Worm (Caenorhabditis elegans): ENCODE data around the gene aipl-1.

Gene aipl-1

ce11 chrV:15136772-15137171 lies at the start of gene aipl-1:
aipl-1 (minus strand) TSS chrV:15136801.
- TF ChIP-seq nhr-77 (tag; optimal IDR thresholded peaks at IDR 0.05) = peak; percentile 76
- peak; percentile 86 for TF ChIP-seq snu-23 (GFP tag; optimal IDR thresholded peaks at IDR 0.05)
- peak; percentile 81 for TF ChIP-seq lin-13 (GFP tag; optimal IDR thresholded peaks at IDR 0.05)
- TF ChIP-seq unc-30 (tag; optimal IDR thresholded peaks at IDR 0.05) = no peak
- peak; percentile 78 for TF ChIP-seq vab-15 (tag; optimal IDR thresholded peaks at IDR 0.05)
- TF ChIP-seq unc-130 (tag; optimal IDR thresholded peaks at IDR 0.05) = peak; percentile 76
- peak; percentile 41 for TF ChIP-seq jun-1 (tag; optimal IDR thresholded peaks at IDR 0.05)
- TF ChIP-seq nhr-11 (tag; optimal IDR thresholded peaks at IDR 0.05) = peak; percentile 24
- no peak for TF ChIP-seq egl-27 (tag; optimal IDR thresholded peaks at IDR 0.05)
- TF ChIP-seq mab-9 (GFP tag; IDR thresholded peaks at IDR 0.05) = no peak
- peak; percentile 74 to 92 for TF ChIP-seq lsy-2 (tag; optimal IDR thresholded peaks at IDR 0.05)
- peak; percentile 72; the same call in 1 of the 2 replicates for TF ChIP-seq nhr-19 (GFP tag; conservative IDR thresholded peaks at IDR 0.05)
- TF ChIP-seq ceh-82 (tag; optimal IDR thresholded peaks at IDR 0.05) = peak; percentile 79 to 92 (median 87)
- peak; percentile 69 for TF ChIP-seq xbp-1 (tag; optimal IDR thresholded peaks at IDR 0.05)
- TF ChIP-seq nhr-71 (tag; optimal IDR thresholded peaks at IDR 0.05) = peak; percentile 87
- peak; percentile 79 for TF ChIP-seq nhr-47 (tag; optimal IDR thresholded peaks at IDR 0.05)
- TF ChIP-seq lir-3 (tag; optimal IDR thresholded peaks at IDR 0.05; ENCODE audit: poor library complexity) = peak; percentile 83
- peak; percentile 61 for TF ChIP-seq F16B12.6 (tag; optimal IDR thresholded peaks at IDR 0.05)
- no peak for TF ChIP-seq sox-4 (tag; optimal IDR thresholded peaks at IDR 0.05)
- peak; percentile 94 for TF ChIP-seq lin-15B (tag; optimal IDR thresholded peaks at IDR 0.05)
- TF ChIP-seq ama-1 (optimal IDR thresholded peaks at IDR 0.05) = peak; percentile 26
- no peak for TF ChIP-seq nhr-28 (tag; optimal IDR thresholded peaks at IDR 0.05)
- peak; percentile 43 for TF ChIP-seq mef-2 (tag; optimal IDR thresholded peaks at IDR 0.05)
- peak; percentile 86 for TF ChIP-seq lin-14 (GFP tag; optimal IDR thresholded peaks at IDR 0.05)
- peak; percentile 75 for TF ChIP-seq fos-1 (tag; optimal IDR thresholded peaks at IDR 0.05)
- no peak for TF ChIP-seq ets-5 (GFP tag; IDR thresholded peaks at IDR 0.05)
- no peak for TF ChIP-seq lin-39 (tag; optimal IDR thresholded peaks at IDR 0.05)
- no peak for TF ChIP-seq ces-1 (GFP tag; optimal IDR thresholded peaks at IDR 0.05)
- no peak for TF ChIP-seq ceh-8 (GFP tag; optimal IDR thresholded peaks at IDR 0.05)
- TF ChIP-seq isw-1 (GFP tag; IDR thresholded peaks at IDR 0.05) = peak; percentile 66
- TF ChIP-seq hlh-4 (tag; optimal IDR thresholded peaks at IDR 0.05) = no peak
- peak; percentile 95 for TF ChIP-seq blmp-1 (tag; optimal IDR thresholded peaks at IDR 0.05)
- TF ChIP-seq C34B4.2 (tag; optimal IDR thresholded peaks at IDR 0.05) = no peak
- TF ChIP-seq hpl-2 (GFP tag; optimal IDR thresholded peaks at IDR 0.05) = no peak
- peak; percentile 94 for TF ChIP-seq C16A3.4 (tag; optimal IDR thresholded peaks at IDR 0.05)
- TF ChIP-seq skn-1 (tag; optimal IDR thresholded peaks at IDR 0.05) = peak; percentile 86
- peak; percentile 36 for TF ChIP-seq dsc-1 (tag; optimal IDR thresholded peaks at IDR 0.05)
- peak; percentile 93 for TF ChIP-seq rnt-1 (tag; optimal IDR thresholded peaks at IDR 0.05)
- TF ChIP-seq elt-3 (tag; optimal IDR thresholded peaks at IDR 0.05) = peak in 2 of 6 experiments; percentile 9 to 83
- no peak for TF ChIP-seq pqm-1 (tag; optimal IDR thresholded peaks at IDR 0.05)
- TF ChIP-seq dpl-1 (GFP tag; optimal IDR thresholded peaks at IDR 0.05) = peak; percentile 85 to 90 (median 87)
- TF ChIP-seq aly-2 (tag; optimal IDR thresholded peaks at IDR 0.05) = no peak
- TF ChIP-seq nhr-84 (tag; optimal IDR thresholded peaks at IDR 0.05) = no peak
- no peak for TF ChIP-seq zip-4 (GFP tag; optimal IDR thresholded peaks at IDR 0.05)
- TF ChIP-seq grh-1 (GFP tag; IDR thresholded peaks at IDR 0.05) = 0 out of 2 replicates have a peak, but pooled peaks have one; percentile 11
- TF ChIP-seq Y116A8C.19 (tag; optimal IDR thresholded peaks at IDR 0.05; ENCODE audit: borderline replicate concordance) = no peak
- peak; percentile 56 for TF ChIP-seq nhr-90 (tag; optimal IDR thresholded peaks at IDR 0.05; ENCODE audit: poor library complexity)
- TF ChIP-seq tlp-1 (tag; optimal IDR thresholded peaks at IDR 0.05) = no peak
- no peak for TF ChIP-seq zag-1 (tag; optimal IDR thresholded peaks at IDR 0.05)
- TF ChIP-seq alr-1 (tag; optimal IDR thresholded peaks at IDR 0.05; ENCODE audit: borderline replicate concordance) = no peak
- TF ChIP-seq nhr-76 (tag; optimal IDR thresholded peaks at IDR 0.05) = no peak
- no peak for TF ChIP-seq C04F5.9 (tag; optimal IDR thresholded peaks at IDR 0.05)
- peak; percentile 70 for TF ChIP-seq tbx-2 (tag; optimal IDR thresholded peaks at IDR 0.05)
